Worm (Caenorhabditis elegans): ENCODE data around the gene F48E3.6.

Gene F48E3.6

ce11 chrX:7474968-7475433 lies 27.7 kb downstream of the F48E3.6 start, which contains the start of gene coh-1 (continued):
- no peak for TF ChIP-seq aly-2 (tag; optimal IDR thresholded peaks at IDR 0.05)
- no peak for TF ChIP-seq egl-27 (tag; optimal IDR thresholded peaks at IDR 0.05)
- no peak for TF ChIP-seq mbf-1 (tag; optimal IDR thresholded peaks at IDR 0.05)
- TF ChIP-seq dmd-4 (tag; optimal IDR thresholded peaks at IDR 0.05) = no peak
- TF ChIP-seq crh-2 (tag; optimal IDR thresholded peaks at IDR 0.05) = peak; percentile 78
- TF ChIP-seq elt-1 (tag; optimal IDR thresholded peaks at IDR 0.05) = no peak
- TF ChIP-seq nhr-6 (tag; optimal IDR thresholded peaks at IDR 0.05) = no peak
- no peak for TF ChIP-seq nhr-10 (tag; optimal IDR thresholded peaks at IDR 0.05)

ce11 chrX:7469907-7470306 lies 32.8 kb downstream of the F48E3.6 start:
- TF ChIP-seq blmp-1 (tag; optimal IDR thresholded peaks at IDR 0.05; ENCODE audit: insufficient read depth) (no peak), F13H6.1 (tag; optimal IDR thresholded peaks at IDR 0.05) (no peak), unc-62 (GFP tag; optimal IDR thresholded peaks at IDR 0.05) (no peak), nhr-12 (tag; optimal IDR thresholded peaks at IDR 0.05) (no peak), nhr-11 (tag; optimal IDR thresholded peaks at IDR 0.05) (no peak), sma-9 (GFP tag; optimal IDR thresholded peaks at IDR 0.05) (no peak), sma-9 (tag; optimal IDR thresholded peaks at IDR 0.05) (no peak), ceh-16 (tag; optimal IDR thresholded peaks at IDR 0.05) (no peak), ztf-1 (GFP tag; conservative IDR thresholded peaks at IDR 0.05) (no peak), nhr-25 (tag; optimal IDR thresholded peaks at IDR 0.05) (no peak), R02D3.7 (tag; optimal IDR thresholded peaks at IDR 0.05) (no peak), mab-5 (tag; optimal IDR thresholded peaks at IDR 0.05) (no peak), lsy-2 (tag; optimal IDR thresholded peaks at IDR 0.05) (no peak), ZK546.5 (tag; optimal IDR thresholded peaks at IDR 0.05) (no peak), elt-3 (tag; optimal IDR thresholded peaks at IDR 0.05) (no peak), zag-1 (tag; optimal IDR thresholded peaks at IDR 0.05) (no peak), snpc-4 (tag; optimal IDR thresholded peaks at IDR 0.05) (no peak), nhr-23 (tag; optimal IDR thresholded peaks at IDR 0.05) (no peak), dmd-4 (tag; optimal IDR thresholded peaks at IDR 0.05) (no peak), peb-1 (tag; optimal IDR thresholded peaks at IDR 0.05) (no peak), gmeb-1 (tag; optimal IDR thresholded peaks at IDR 0.05) (no peak)

DNA sequence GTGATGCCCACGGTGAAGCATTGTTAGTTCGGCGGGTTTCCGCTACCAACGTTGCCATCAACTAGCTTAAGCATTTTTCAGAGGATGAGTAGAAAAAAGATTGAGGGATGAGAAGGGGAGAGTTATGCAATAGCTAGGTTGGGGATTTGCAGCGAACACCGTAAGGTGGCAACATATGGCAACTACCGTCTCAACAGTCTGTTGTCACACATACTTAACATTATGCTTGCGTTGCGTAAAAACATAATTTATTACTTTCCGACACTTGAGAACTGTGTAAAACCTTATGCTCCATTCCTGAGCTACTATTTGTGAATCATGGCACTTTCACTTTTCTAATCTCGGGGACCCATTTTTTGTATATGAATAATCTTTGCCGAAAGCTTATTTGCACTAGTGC lies 36.0 kb downstream of the F48E3.6 start:
- TF ChIP-seq C34F6.9 (tag; optimal IDR thresholded peaks at IDR 0.05) = no peak
- no peak for TF ChIP-seq egl-27 (tag; optimal IDR thresholded peaks at IDR 0.05)
- no peak for TF ChIP-seq gmeb-1 (tag; optimal IDR thresholded peaks at IDR 0.05)
- no peak for TF ChIP-seq sem-4 (tag; optimal IDR thresholded peaks at IDR 0.05)
- no peak for TF ChIP-seq nhr-11 (tag; optimal IDR thresholded peaks at IDR 0.05)
- no peak for TF ChIP-seq ztf-1 (GFP tag; conservative IDR thresholded peaks at IDR 0.05)
- TF ChIP-seq snpc-4 (tag; optimal IDR thresholded peaks at IDR 0.05) = no peak
- TF ChIP-seq F13H6.1 (tag; optimal IDR thresholded peaks at IDR 0.05) = no peak

ce11 chrX:7464389-7464788 lies 38.3 kb downstream of the F48E3.6 start:
- TF ChIP-seq elt-1 (tag; optimal IDR thresholded peaks at IDR 0.05) = no peak
- TF ChIP-seq lsy-2 (tag; optimal IDR thresholded peaks at IDR 0.05) = peak in 1 of 2 experiments; percentile 9
- TF ChIP-seq F13H6.1 (tag; optimal IDR thresholded peaks at IDR 0.05) = peak; percentile 20
- peak; percentile 3 for TF ChIP-seq nhr-129 (tag; optimal IDR thresholded peaks at IDR 0.05)

- TF ChIP-seq egl-27 (tag; optimal IDR thresholded peaks at IDR 0.05) (no peak), elt-1 (tag; optimal IDR thresholded peaks at IDR 0.05) (no peak), nhr-23 (tag; optimal IDR thresholded peaks at IDR 0.05) (no peak), nhr-11 (tag; optimal IDR thresholded peaks at IDR 0.05) (no peak), aly-2 (tag; optimal IDR thresholded peaks at IDR 0.05) (no peak), mdl-1 (tag; optimal IDR thresholded peaks at IDR 0.05) (no peak), nhr-10 (tag; optimal IDR thresholded peaks at IDR 0.05) (no peak), ZK546.5 (tag; optimal IDR thresholded peaks at IDR 0.05) (no peak), nhr-77 (tag; optimal IDR thresholded peaks at IDR 0.05) (no peak), Y55F3AM.14 (GFP tag; optimal IDR thresholded peaks at IDR 0.05) (no peak), unc-62 (GFP tag; optimal IDR thresholded peaks at IDR 0.05) (no peak), lin-13 (GFP tag; optimal IDR thresholded peaks at IDR 0.05) (no peak), nhr-25 (tag; optimal IDR thresholded peaks at IDR 0.05) (no peak), ceh-82 (tag; optimal IDR thresholded peaks at IDR 0.05) (no peak), R02D3.7 (tag; optimal IDR thresholded peaks at IDR 0.05) (no peak)
These were observed 39.1 kb downstream of the F48E3.6 start, which contains the start of gene sox-2 for ce11 chrX:7463637-7464036. Gene sox-2, minus strand, starts transcription at chrX:7463736.

Data from whole organism, L2 larva.